Worm (Caenorhabditis elegans): Measurements from ENCODE around the gene Y54G2A.44.

ce11 chrIV:2771692-2772091, 30.0 kb upstream of the Y54G2A.44 start, which contains the start of gene Y54G2A.11:
- no peak for TF ChIP-seq ama-1 (optimal IDR thresholded peaks at IDR 0.05)
- TF ChIP-seq tbx-11 (GFP tag; IDR thresholded peaks at IDR 0.05): no peak
- no peak for TF ChIP-seq aly-1 (tag; optimal IDR thresholded peaks at IDR 0.05)
- no peak for TF ChIP-seq B0310.2 (tag; optimal IDR thresholded peaks at IDR 0.05)
- TF ChIP-seq ets-7 (tag; optimal IDR thresholded peaks at IDR 0.05): no peak
- no peak for TF ChIP-seq flt-1 (GFP tag; IDR thresholded peaks at IDR 0.05)
- TF ChIP-seq scrt-1 (GFP tag; IDR thresholded peaks at IDR 0.05): no peak
- TF ChIP-seq sea-1 (GFP tag; conservative IDR thresholded peaks at IDR 0.05): no peak
- TF ChIP-seq ceh-13 (GFP tag; optimal IDR thresholded peaks at IDR 0.05): no peak
- TF ChIP-seq tra-4 (tag; optimal IDR thresholded peaks at IDR 0.05): no peak
- no peak for TF ChIP-seq hmbx-1 (tag; optimal IDR thresholded peaks at IDR 0.05)
- TF ChIP-seq hmg-4 (GFP tag; optimal IDR thresholded peaks at IDR 0.05): no peak
- TF ChIP-seq F13C5.2 (tag; optimal IDR thresholded peaks at IDR 0.05): no peak

Measured in whole organism, early embryonic.